Worm (Caenorhabditis elegans) whole organism, L1 larva: ENCODE data around the gene eat-3.

Source experiments
- Y116A8C.19 ChIP-seq: sonication (generic microtip); optimal IDR thresholded peaks from 2 replicates; lab custom pipeline; 2016; ENCODE audit warnings: missing compliant biosample characterization, missing genetic modification characterization, borderline replicate concordance
- ama-1 ChIP-seq: fragments of 150-350 bp; optimal IDR thresholded peaks from 2 replicates; lab custom pipeline; 2014
- ces-1 ChIP-seq: fragments of 150-350 bp; optimal IDR thresholded peaks from 2 replicates; lab custom pipeline; 2014; ENCODE audit warnings: missing biosample characterization, missing genetic modification reagents, missing genetic modification characterization
- fkh-10 ChIP-seq: sonication (generic microtip); optimal IDR thresholded peaks from 2 replicates; lab custom pipeline; 2017; ENCODE audit warnings: missing biosample characterization, missing genetic modification reagents, missing genetic modification characterization
- nhr-28 ChIP-seq: fragments of 150-350 bp; optimal IDR thresholded peaks from 2 replicates; lab custom pipeline; 2014; ENCODE audit warnings: missing biosample characterization, missing genetic modification characterization
- tbx-2 ChIP-seq: sonication (generic microtip); optimal IDR thresholded peaks from 2 replicates; lab custom pipeline; 2016; ENCODE audit warnings: missing genetic modification characterization, missing compliant biosample characterization
- unc-130 ChIP-seq: fragments of 150-350 bp; optimal IDR thresholded peaks from 2 replicates; lab custom pipeline; 2017; ENCODE audit warnings: missing biosample characterization, missing genetic modification characterization, inconsistent platforms

- TF ChIP-seq tbx-2 = no peak
- TF ChIP-seq nhr-28 (tag; lab: Kevin White, UChicago) = no peak
- TF ChIP-seq ama-1 (lab: Kevin White, UChicago) = no peak
- no peak for TF ChIP-seq ces-1
- TF ChIP-seq unc-130 (tag; lab: Kevin White, UChicago) = no peak
- no peak for TF ChIP-seq fkh-10
- TF ChIP-seq Y116A8C.19 (tag; lab: Kevin White, UChicago) = no peak
These were observed 43.8 kb upstream of the eat-3 start for ce11 chrII:9280846-9281245.
